Worm (Caenorhabditis elegans): Measurements from ENCODE around the gene cthd-1.

- TF ChIP-seq ama-1 (optimal IDR thresholded peaks at IDR 0.05) (no peak), tbx-37 (GFP tag; conservative IDR thresholded peaks at IDR 0.05) (no peak), sea-1 (GFP tag; conservative IDR thresholded peaks at IDR 0.05) (no peak)
Observed at ce11 chrV:9711174-9711573, 33.1 kb downstream of the cthd-1 start.
